Worm (Caenorhabditis elegans) whole organism, mixed stage, embryonic: ENCODE measurements around the gene skr-6.

Experiments
- lin-13 ChIP-seq: fragments of 150-350 bp; optimal IDR thresholded peaks from 2 replicates; lab custom pipeline; 2014; ENCODE audit warnings: missing biosample characterization, missing genetic modification characterization
- nhr-237 ChIP-seq: fragments of 150-350 bp; optimal IDR thresholded peaks from 2 replicates; lab custom pipeline; 2014; ENCODE audit warnings: missing biosample characterization, missing genetic modification characterization
- snpc-4 ChIP-seq: fragments of 150-350 bp; optimal IDR thresholded peaks from 2 replicates; lab custom pipeline; 2014; ENCODE audit warnings: missing biosample characterization, missing genetic modification characterization
- sptf-1 ChIP-seq: sonication (generic microtip); optimal IDR thresholded peaks from 2 replicates; lab custom pipeline; 2017; ENCODE audit warnings: mild to moderate bottlenecking, missing genetic modification characterization, moderate library complexity, missing compliant biosample characterization
- unc-62 ChIP-seq: fragments of 150-350 bp; optimal IDR thresholded peaks from 2 replicates; lab custom pipeline; 2014; ENCODE audit warnings: missing biosample characterization, missing genetic modification reagents, missing genetic modification characterization
- ztf-11 ChIP-seq: fragments of 150-350 bp; optimal IDR thresholded peaks from 2 replicates; lab custom pipeline; 2014; ENCODE audit warnings: missing biosample characterization, missing genetic modification characterization

ce11 chrV:18224353-18224752, 45.4 kb downstream of the skr-6 start, which contains the start of gene F16H6.10:
- TF ChIP-seq ztf-11 (tag; lab: Kevin White, UChicago): no peak
- no peak for TF ChIP-seq nhr-237 (tag; lab: Kevin White, UChicago)
- no peak for TF ChIP-seq sptf-1 (tag; lab: Kevin White, UChicago)
- TF ChIP-seq unc-62 (GFP tag; lab: Kevin White, UChicago): no peak
- TF ChIP-seq lin-13 (tag; lab: Kevin White, UChicago): no peak
- TF ChIP-seq snpc-4 (tag; lab: Kevin White, UChicago): no peak
